Worm (Caenorhabditis elegans): ENCODE data around the gene srw-82.

ce11 chrV:18382590-18382989, 49.0 kb upstream of the srw-82 start, which contains the start of gene nhr-288:
- no peak for TF ChIP-seq fkh-6 (tag; optimal IDR thresholded peaks at IDR 0.05)
- no peak for TF ChIP-seq hlh-8 (tag; optimal IDR thresholded peaks at IDR 0.05)
- no peak for TF ChIP-seq fkh-10 (GFP tag; optimal IDR thresholded peaks at IDR 0.05)
- TF ChIP-seq pag-3 (tag; optimal IDR thresholded peaks at IDR 0.05; ENCODE audit: borderline replicate concordance): no peak
- TF ChIP-seq nfya-1 (tag; optimal IDR thresholded peaks at IDR 0.05): no peak
- TF ChIP-seq sox-4 (tag; optimal IDR thresholded peaks at IDR 0.05): no peak
- TF ChIP-seq sdc-2 (tag; optimal IDR thresholded peaks at IDR 0.05): no peak
- TF ChIP-seq ama-1 (optimal IDR thresholded peaks at IDR 0.05): no peak
- no peak for TF ChIP-seq C38D4.7 (GFP tag; optimal IDR thresholded peaks at IDR 0.05)
- TF ChIP-seq fax-1 (tag; optimal IDR thresholded peaks at IDR 0.05): no peak
- no peak for TF ChIP-seq ceh-22 (tag; optimal IDR thresholded peaks at IDR 0.05)
- no peak for TF ChIP-seq unc-86 (tag; optimal IDR thresholded peaks at IDR 0.05)
- TF ChIP-seq hlh-30 (tag; optimal IDR thresholded peaks at IDR 0.05; ENCODE audit: insufficient read depth): no peak
